Worm (Caenorhabditis elegans) whole organism, L1 larva: Measurements from ENCODE around the gene gcy-32.

ENCODE experiments used
- C34B4.2 ChIP-seq: sonication (generic microtip); optimal IDR thresholded peaks from 2 replicates; lab custom pipeline; 2017; ENCODE audit warnings: mild to moderate bottlenecking, missing genetic modification characterization, missing compliant biosample characterization
- F16B12.6 ChIP-seq: fragments of 150-350 bp; optimal IDR thresholded peaks from 2 replicates; lab custom pipeline; 2014; ENCODE audit warnings: missing biosample characterization, missing genetic modification characterization
- Y116A8C.19 ChIP-seq: sonication (generic microtip); optimal IDR thresholded peaks from 2 replicates; lab custom pipeline; 2016; ENCODE audit warnings: missing compliant biosample characterization, missing genetic modification characterization, borderline replicate concordance
- aha-1 ChIP-seq: fragments of 150-350 bp; optimal IDR thresholded peaks from 2 replicates; lab custom pipeline; 2014; ENCODE audit warnings: missing biosample characterization, missing genetic modification characterization
- alr-1 ChIP-seq: fragments of 200-800 bp; sonication (Bioruptor generic); optimal IDR thresholded peaks from 2 replicates; lab custom pipeline; 2018; ENCODE audit warnings: borderline replicate concordance, mild to moderate bottlenecking, missing genetic modification characterization, missing compliant biosample characterization
- ama-1 ChIP-seq: fragments of 150-350 bp; optimal IDR thresholded peaks from 2 replicates; lab custom pipeline; 2014
- blmp-1 ChIP-seq: fragments of 150-350 bp; optimal IDR thresholded peaks from 2 replicates; lab custom pipeline; 2014; ENCODE audit warnings: missing biosample characterization, missing genetic modification characterization
- ceh-88 ChIP-seq: fragments of 200-800 bp; sonication (Bioruptor generic); IDR thresholded peaks from 2 replicates; pipeline ENCODE4 v1.3.6; 2022; ENCODE audit warnings: missing genetic modification characterization, missing compliant biosample characterization
- ces-1 ChIP-seq: fragments of 150-350 bp; optimal IDR thresholded peaks from 2 replicates; lab custom pipeline; 2014; ENCODE audit warnings: missing biosample characterization, missing genetic modification reagents, missing genetic modification characterization
- dpl-1 ChIP-seq, 3 experiments: fragments of 150-350 bp in 2 of 3; sonication (generic microtip) in 1 of 3; optimal IDR thresholded peaks; 2 replicates each; lab custom pipeline; 2014 to 2017; ENCODE audit warnings: missing biosample characterization in 3 of 3, missing genetic modification characterization in 3 of 3, missing genetic modification reagents in 3 of 3
- efl-3 ChIP-seq: fragments of 200-800 bp; sonication (Bioruptor generic); optimal IDR thresholded peaks from 2 replicates; lab custom pipeline; 2018; ENCODE audit warnings: mild to moderate bottlenecking, missing genetic modification characterization, missing compliant biosample characterization
- elt-2 ChIP-seq: sonication (generic microtip); optimal IDR thresholded peaks from 2 replicates; lab custom pipeline; 2016; ENCODE audit warnings: missing genetic modification characterization, mild to moderate bottlenecking, inconsistent platforms, missing compliant biosample characterization, missing genetic modification reagents
- elt-3 ChIP-seq, 6 experiments: fragments of 150-350 bp in 1 of 6; sonication (generic microtip); optimal IDR thresholded peaks; 2 replicates each; lab custom pipeline; 2017 to 2018; ENCODE audit warnings: missing biosample characterization in 6 of 6, missing genetic modification characterization in 6 of 6, inconsistent platforms in 1 of 6
- ets-5 ChIP-seq: fragments of 200-800 bp; sonication (Bioruptor generic); IDR thresholded peaks from 2 replicates; pipeline ENCODE4 v1.3.6; 2022; ENCODE audit warnings: missing genetic modification characterization, missing compliant biosample characterization
- fkh-10 ChIP-seq: sonication (generic microtip); optimal IDR thresholded peaks from 2 replicates; lab custom pipeline; 2017; ENCODE audit warnings: missing biosample characterization, missing genetic modification reagents, missing genetic modification characterization
- fkh-8 ChIP-seq: sonication (generic microtip); optimal IDR thresholded peaks from 2 replicates; lab custom pipeline; 2016; ENCODE audit warnings: mild to moderate bottlenecking, missing genetic modification characterization, missing compliant biosample characterization
- grh-1 ChIP-seq: fragments of 200-800 bp; sonication (Bioruptor generic); IDR thresholded peaks from 2 replicates; pipeline ENCODE4 v1.3.6; 2022; ENCODE audit warnings: missing genetic modification reagents, missing genetic modification characterization, missing compliant biosample characterization
- hlh-4 ChIP-seq: sonication (generic microtip); optimal IDR thresholded peaks from 2 replicates; lab custom pipeline; 2016; ENCODE audit warnings: mild to moderate bottlenecking, missing genetic modification characterization, missing compliant biosample characterization
- irx-1 ChIP-seq: sonication (generic microtip); optimal IDR thresholded peaks from 2 replicates; lab custom pipeline; 2016; ENCODE audit warnings: missing genetic modification characterization, missing compliant biosample characterization
- jun-1 ChIP-seq: fragments of 150-350 bp; optimal IDR thresholded peaks from 2 replicates; lab custom pipeline; 2014; ENCODE audit warnings: missing biosample characterization, missing genetic modification reagents, missing genetic modification characterization
- lin-35 ChIP-seq, 2 experiments: fragments of 150-350 bp; optimal IDR thresholded peaks; 2 replicates each; lab custom pipeline; 2014; ENCODE audit warnings: missing biosample characterization in 2 of 2, missing genetic modification characterization in 2 of 2, missing genetic modification reagents in 2 of 2
- lsy-2 ChIP-seq, 2 experiments: fragments of 150-350 bp; optimal IDR thresholded peaks; 2 replicates each; lab custom pipeline; 2014; ENCODE audit warnings: missing biosample characterization in 2 of 2, missing genetic modification characterization in 2 of 2
- mab-9 ChIP-seq: fragments of 200-800 bp; sonication (Bioruptor generic); IDR thresholded peaks from 2 replicates; pipeline ENCODE4 v1.3.6; 2022; ENCODE audit warnings: missing genetic modification reagents, missing genetic modification characterization, missing compliant biosample characterization
- nhr-19 ChIP-seq: fragments of 200-800 bp; sonication (Bioruptor generic); conservative IDR thresholded peaks from 2 replicates; pipeline ENCODE4 v1.3.6; 2022; ENCODE audit warnings: missing genetic modification characterization, missing compliant biosample characterization
- nhr-71 ChIP-seq: sonication (generic microtip); optimal IDR thresholded peaks from 2 replicates; lab custom pipeline; 2016; ENCODE audit warnings: mild to moderate bottlenecking, missing genetic modification characterization, moderate library complexity, missing compliant biosample characterization
- nhr-84 ChIP-seq: sonication (generic microtip); optimal IDR thresholded peaks from 2 replicates; lab custom pipeline; 2017; ENCODE audit warnings: missing biosample characterization, missing genetic modification characterization
- nhr-85 ChIP-seq: sonication (generic microtip); peaks from one replicate; lab custom pipeline; 2016; ENCODE audit warnings: missing genetic modification characterization, inconsistent platforms, missing compliant biosample characterization
- nhr-90 ChIP-seq: sonication (generic microtip); optimal IDR thresholded peaks from 2 replicates; lab custom pipeline; 2016; ENCODE audit warnings: mild to moderate bottlenecking, missing genetic modification characterization, missing compliant biosample characterization; ENCODE audit not compliant: poor library complexity
- pag-3 ChIP-seq: sonication (generic microtip); optimal IDR thresholded peaks from 2 replicates; lab custom pipeline; 2017; ENCODE audit warnings: missing genetic modification characterization, mild to moderate bottlenecking, missing compliant biosample characterization, antibody characterized with exemption, borderline replicate concordance; ENCODE audit not compliant: insufficient read depth
- pax-3 ChIP-seq: fragments of 200-800 bp; sonication (Bioruptor generic); optimal IDR thresholded peaks from 2 replicates; lab custom pipeline; 2018; ENCODE audit warnings: mild to moderate bottlenecking, missing genetic modification characterization, moderate library complexity, missing compliant biosample characterization
- pqm-1 ChIP-seq: sonication (generic microtip); optimal IDR thresholded peaks from 3 replicates; lab custom pipeline; 2017; ENCODE audit warnings: missing biosample characterization, missing genetic modification characterization
- rnt-1 ChIP-seq: sonication (generic microtip); optimal IDR thresholded peaks from 2 replicates; lab custom pipeline; 2016; ENCODE audit warnings: mild to moderate bottlenecking, missing genetic modification characterization, moderate library complexity, missing compliant biosample characterization
- skn-1 ChIP-seq: fragments of 150-350 bp; optimal IDR thresholded peaks from 2 replicates; lab custom pipeline; 2014; ENCODE audit warnings: missing biosample characterization, missing genetic modification characterization
- snpc-4 ChIP-seq: fragments of 150-350 bp; optimal IDR thresholded peaks from 2 replicates; lab custom pipeline; 2014; ENCODE audit warnings: missing biosample characterization, missing genetic modification characterization
- snu-23 ChIP-seq: sonication (generic microtip); optimal IDR thresholded peaks from 2 replicates; lab custom pipeline; 2016; ENCODE audit warnings: missing genetic modification characterization, missing compliant biosample characterization
- swsn-7 ChIP-seq: sonication (generic microtip); optimal IDR thresholded peaks from 2 replicates; lab custom pipeline; 2016; ENCODE audit warnings: missing genetic modification characterization, missing compliant biosample characterization
- tlp-1 ChIP-seq: fragments of 150-350 bp; optimal IDR thresholded peaks from 2 replicates; lab custom pipeline; 2014; ENCODE audit warnings: missing biosample characterization, missing genetic modification characterization
- unc-130 ChIP-seq: fragments of 150-350 bp; optimal IDR thresholded peaks from 2 replicates; lab custom pipeline; 2017; ENCODE audit warnings: missing biosample characterization, missing genetic modification characterization, inconsistent platforms
- xbp-1 ChIP-seq: sonication (generic microtip); optimal IDR thresholded peaks from 2 replicates; lab custom pipeline; 2016; ENCODE audit warnings: missing genetic modification characterization, missing compliant biosample characterization
- ztf-11 ChIP-seq, 2 experiments: sonication (generic microtip); optimal IDR thresholded peaks; 2 replicates each; lab custom pipeline; 2016 to 2017; ENCODE audit warnings: missing genetic modification characterization in 2 of 2, missing biosample characterization in 1 of 2, missing compliant biosample characterization in 1 of 2
- ztf-4 ChIP-seq: fragments of 150-350 bp; optimal IDR thresholded peaks from 2 replicates; lab custom pipeline; 2014; ENCODE audit warnings: missing biosample characterization, missing genetic modification characterization

The gcy-32 gene

DNA sequence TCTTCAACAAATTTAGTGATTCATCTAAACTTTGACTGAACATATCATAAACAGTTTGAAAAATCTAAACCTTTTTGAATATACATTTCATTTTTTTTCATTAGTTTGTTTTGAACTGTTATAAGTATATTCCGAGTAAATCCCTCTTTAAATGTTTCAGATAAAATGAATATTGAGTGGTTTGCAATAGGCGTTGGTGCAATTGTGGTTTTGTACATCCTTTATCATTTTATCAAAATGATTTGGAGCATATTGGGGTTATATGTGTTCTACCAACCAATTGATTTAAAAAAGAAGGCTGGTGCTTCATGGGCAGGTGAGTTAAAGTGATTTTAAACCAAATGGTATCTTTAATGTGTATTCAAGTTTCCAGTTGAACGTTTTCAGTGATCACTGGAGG is 10.8 kb downstream of the gcy-32 start, which contains the start of gene stdh-3:
stdh-3 (plus strand) TSS at position 166 of the 400 bp plus-strand sequence.
- TF ChIP-seq dpl-1 (GFP tag; optimal IDR thresholded peaks at IDR 0.05; lab: Kevin White, UChicago) = no peak
- TF ChIP-seq alr-1 (tag; lab: Kevin White, UChicago) = no peak
- no peak for TF ChIP-seq blmp-1
- TF ChIP-seq ama-1 (lab: Kevin White, UChicago) = no peak
- no peak for TF ChIP-seq jun-1 (tag; lab: Kevin White, UChicago)
- TF ChIP-seq Y116A8C.19 (tag; lab: Kevin White, UChicago) = no peak
- no peak for TF ChIP-seq F16B12.6 (tag; lab: Kevin White, UChicago)
- TF ChIP-seq irx-1 (tag; lab: Kevin White, UChicago) = no peak
- TF ChIP-seq elt-3 (tag; optimal IDR thresholded peaks at IDR 0.05; lab: Kevin White, UChicago) = no peak
- no peak for TF ChIP-seq elt-2 (tag; lab: Kevin White, UChicago)
- no peak for TF ChIP-seq tlp-1
- TF ChIP-seq aha-1 (tag; lab: Kevin White, UChicago) = no peak
- TF ChIP-seq nhr-84 (tag; lab: Kevin White, UChicago) = no peak
- TF ChIP-seq grh-1 (GFP tag; lab: Robert Waterston, UW) = no peak
- no peak for TF ChIP-seq ceh-88 (GFP tag; lab: Robert Waterston, UW)
- no peak for TF ChIP-seq nhr-19
- TF ChIP-seq hlh-4 (tag; lab: Kevin White, UChicago) = no peak
- no peak for TF ChIP-seq nhr-90 (tag; lab: Kevin White, UChicago)
- no peak for TF ChIP-seq swsn-7 (tag; lab: Kevin White, UChicago)
- no peak for TF ChIP-seq rnt-1 (tag; lab: Kevin White, UChicago)

DNA sequence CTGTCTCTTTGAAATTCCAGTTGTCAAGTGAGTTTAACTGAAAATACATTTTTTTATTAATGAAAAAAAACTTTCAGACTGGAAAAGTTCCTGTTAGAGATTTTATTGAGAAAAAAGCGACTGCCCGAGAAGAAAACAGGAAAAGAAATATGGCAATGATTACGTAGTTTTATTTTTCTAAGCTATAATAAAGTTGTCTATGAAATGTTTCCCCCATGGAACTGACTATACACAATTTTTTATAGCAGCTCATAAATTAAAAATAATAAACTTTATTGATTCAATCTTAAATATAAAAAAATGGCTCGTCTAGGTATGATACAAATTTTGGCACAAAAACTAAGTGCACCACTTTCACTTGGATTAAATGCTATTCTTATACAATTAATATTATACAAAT is 12.8 kb downstream of the gcy-32 start, which contains the start of gene C06B3.1:
C06B3.1 (plus strand) TSS at position 301 of the 400 bp plus-strand sequence.
- TF ChIP-seq C34B4.2 (no peak), ztf-4 (tag; lab: Kevin White, UChicago) (no peak), lin-35 (GFP tag; optimal IDR thresholded peaks at IDR 0.05; lab: Kevin White, UChicago) (no peak), snu-23 (GFP tag; lab: Kevin White, UChicago) (no peak), ets-5 (no peak), efl-3 (GFP tag; lab: Kevin White, UChicago) (no peak), nhr-71 (tag; lab: Kevin White, UChicago) (no peak)

DNA sequence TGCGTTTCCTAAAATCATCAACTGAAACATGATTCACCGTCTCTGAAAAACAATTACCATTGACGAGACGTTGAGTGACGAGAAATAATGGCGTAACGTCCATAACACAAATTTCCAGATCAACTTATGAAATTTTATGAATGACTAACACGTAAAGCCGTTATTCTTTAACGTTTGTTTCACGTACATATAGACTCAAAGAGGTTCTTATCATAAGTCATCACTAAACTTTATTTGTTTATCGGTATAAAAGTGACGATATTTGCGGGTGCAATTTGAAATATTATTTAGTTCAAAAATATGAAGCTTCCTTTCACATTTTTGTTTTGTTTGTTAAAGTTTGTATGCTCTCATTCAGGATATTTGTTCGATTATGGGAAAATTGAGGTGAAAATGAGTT is 16.1 kb downstream of the gcy-32 start, which contains the start of gene oac-3:
oac-3 (plus strand) TSS at position 301 of the 400 bp plus-strand sequence.
- TF ChIP-seq blmp-1 = no peak
- no peak for TF ChIP-seq snpc-4 (tag; lab: Kevin White, UChicago)
- TF ChIP-seq pax-3 (tag; lab: Kevin White, UChicago) = no peak
- no peak for TF ChIP-seq skn-1 (tag; lab: Kevin White, UChicago)
- TF ChIP-seq pqm-1 = no peak
- TF ChIP-seq xbp-1 (tag; lab: Kevin White, UChicago) = no peak
- no peak for TF ChIP-seq fkh-10 (GFP tag; lab: Kevin White, UChicago)
- no peak for TF ChIP-seq aha-1 (tag; lab: Kevin White, UChicago)
- no peak for TF ChIP-seq hlh-4 (tag; lab: Kevin White, UChicago)
- TF ChIP-seq lsy-2 (tag; optimal IDR thresholded peaks at IDR 0.05; lab: Kevin White, UChicago) = no peak
- TF ChIP-seq pag-3 (tag; lab: Kevin White, UChicago) = no peak
- no peak for TF ChIP-seq nhr-85 (tag; lab: Kevin White, UChicago)
- TF ChIP-seq ces-1 (GFP tag; lab: Kevin White, UChicago) = no peak
- no peak for TF ChIP-seq unc-130 (tag; lab: Kevin White, UChicago)
- TF ChIP-seq ztf-11 (tag; optimal IDR thresholded peaks at IDR 0.05; lab: Kevin White, UChicago) = no peak
- TF ChIP-seq fkh-8 = no peak
- TF ChIP-seq mab-9 (GFP tag; lab: Robert Waterston, UW) = no peak
- TF ChIP-seq, all 84 proteins: peak for 0
